Worm (Caenorhabditis elegans) whole organism, young adult: ENCODE data around the gene nhr-105.

Source experiments
- B0336.3 ChIP-seq: fragments of 200-800 bp; sonication (Bioruptor generic); IDR thresholded peaks from 2 replicates; pipeline ENCODE4 v1.3.6; 2022; ENCODE audit warnings: missing genetic modification characterization, missing compliant biosample characterization
- F57A8.1 ChIP-seq: fragments of 200-800 bp; sonication (Bioruptor generic); optimal IDR thresholded peaks from 2 replicates; lab custom pipeline; 2018; ENCODE audit warnings: mild to moderate bottlenecking, missing genetic modification characterization, moderate library complexity, missing compliant biosample characterization
- K11D2.4 ChIP-seq: fragments of 200-800 bp; sonication (Bioruptor generic); IDR thresholded peaks from 2 replicates; pipeline ENCODE4 v1.3.6; 2022; ENCODE audit warnings: missing genetic modification reagents, missing genetic modification characterization, missing compliant biosample characterization
- Y53G8AR.9 ChIP-seq: fragments of 200-800 bp; sonication (Bioruptor generic); conservative IDR thresholded peaks from 2 replicates; pipeline ENCODE4 v1.3.6; 2022; ENCODE audit warnings: missing genetic modification reagents, missing genetic modification characterization, missing compliant biosample characterization
- ama-1 ChIP-seq, 3 experiments: fragments of 150-350 bp in 1 of 3; sonication (generic microtip) in 2 of 3; optimal IDR thresholded peaks; 2 replicates each; lab custom pipeline; 2014 to 2018; ENCODE audit warnings: missing biosample characterization in 2 of 3, missing genetic modification characterization in 2 of 3, missing genetic modification reagents in 2 of 3
- atf-7 ChIP-seq: sonication (generic microtip); optimal IDR thresholded peaks from 2 replicates; lab custom pipeline; 2017; ENCODE audit warnings: mild to moderate bottlenecking, missing genetic modification characterization, missing compliant biosample characterization
- attf-5 ChIP-seq: fragments of 200-800 bp; sonication (Bioruptor generic); optimal IDR thresholded peaks from 2 replicates; lab custom pipeline; 2018; ENCODE audit warnings: mild to moderate bottlenecking, missing genetic modification characterization, missing compliant biosample characterization
- attf-6 ChIP-seq: fragments of 200-800 bp; sonication (Bioruptor generic); IDR thresholded peaks from 2 replicates; pipeline ENCODE4 v1.3.6; 2022; ENCODE audit warnings: missing genetic modification reagents, missing genetic modification characterization, missing compliant biosample characterization
- bed-2 ChIP-seq: fragments of 200-800 bp; sonication (Bioruptor generic); IDR thresholded peaks from 2 replicates; pipeline ENCODE4 v1.3.6; 2022; ENCODE audit warnings: missing genetic modification reagents, missing genetic modification characterization, missing compliant biosample characterization
- ceh-100 ChIP-seq: fragments of 200-800 bp; sonication (Bioruptor generic); IDR thresholded peaks from 2 replicates; pipeline ENCODE4 v1.3.6; 2022; ENCODE audit warnings: missing genetic modification reagents, missing genetic modification characterization, missing compliant biosample characterization
- ceh-58 ChIP-seq: fragments of 200-800 bp; sonication (Bioruptor generic); IDR thresholded peaks from 2 replicates; pipeline ENCODE4 v1.3.6; 2022; ENCODE audit warnings: missing genetic modification characterization, missing compliant biosample characterization
- ceh-91 ChIP-seq: fragments of 200-800 bp; sonication (Bioruptor generic); IDR thresholded peaks from 2 replicates; pipeline ENCODE4 v1.3.6; 2022; ENCODE audit warnings: missing genetic modification reagents, missing genetic modification characterization, missing compliant biosample characterization
- efl-1 ChIP-seq: fragments of 150-350 bp; optimal IDR thresholded peaks from 2 replicates; lab custom pipeline; 2014; ENCODE audit warnings: missing biosample characterization, missing genetic modification reagents, missing genetic modification characterization
- egl-18 ChIP-seq: fragments of 200-800 bp; sonication (Bioruptor generic); IDR thresholded peaks from 2 replicates; pipeline ENCODE4 v1.3.6; 2022; ENCODE audit warnings: missing genetic modification reagents, missing genetic modification characterization, missing compliant biosample characterization
- ekl-4 ChIP-seq: fragments of 200-800 bp; sonication (Bioruptor generic); IDR thresholded peaks from 2 replicates; pipeline ENCODE4 v1.3.6; 2022; ENCODE audit warnings: missing genetic modification reagents, missing genetic modification characterization, missing compliant biosample characterization
- hlh-12 ChIP-seq: sonication (generic microtip); optimal IDR thresholded peaks from 2 replicates; lab custom pipeline; 2016; ENCODE audit warnings: missing genetic modification characterization, missing compliant biosample characterization
- hrde-1 ChIP-seq: sonication (generic microtip); optimal IDR thresholded peaks from 2 replicates; lab custom pipeline; 2016; ENCODE audit warnings: missing genetic modification characterization, mild to moderate bottlenecking, missing compliant biosample characterization, moderate library complexity, missing genotype, missing genetic modification reagents, borderline replicate concordance
- lag-1 ChIP-seq: fragments of 200-800 bp; sonication (Bioruptor generic); IDR thresholded peaks from 2 replicates; pipeline ENCODE4 v1.3.6; 2022; ENCODE audit warnings: missing genetic modification reagents, missing genetic modification characterization, missing compliant biosample characterization
- lin-26 ChIP-seq: fragments of 200-800 bp; sonication (Bioruptor generic); IDR thresholded peaks from 2 replicates; pipeline ENCODE4 v1.3.6; 2022; ENCODE audit warnings: missing genetic modification reagents, missing genetic modification characterization, missing compliant biosample characterization
- madf-6 ChIP-seq: fragments of 200-800 bp; sonication (Bioruptor generic); IDR thresholded peaks from 2 replicates; pipeline ENCODE4 v1.3.6; 2022; ENCODE audit warnings: missing genetic modification reagents, missing genetic modification characterization, missing compliant biosample characterization
- nfya-1 ChIP-seq: sonication (generic microtip); optimal IDR thresholded peaks from 2 replicates; lab custom pipeline; 2017; ENCODE audit warnings: antibody characterized with exemption, missing compliant biosample characterization, missing genetic modification characterization, borderline replicate concordance; ENCODE audit not compliant: insufficient read depth
- nhr-120 ChIP-seq: fragments of 200-800 bp; sonication (Bioruptor generic); IDR thresholded peaks from 2 replicates; pipeline ENCODE4 v1.3.6; 2022; ENCODE audit warnings: missing genetic modification characterization, missing compliant biosample characterization
- nhr-27 ChIP-seq: fragments of 200-800 bp; sonication (Bioruptor generic); optimal IDR thresholded peaks from 2 replicates; lab custom pipeline; 2018; ENCODE audit warnings: mild to moderate bottlenecking, missing genetic modification characterization, moderate library complexity, missing compliant biosample characterization
- rec-8 ChIP-seq, 2 experiments: sonication (generic microtip); optimal IDR thresholded peaks; 2 replicates each; lab custom pipeline; 2016; ENCODE audit warnings: mild to moderate bottlenecking in 2 of 2, missing genetic modification characterization in 2 of 2, missing genetic modification reagents in 2 of 2, missing genotype in 2 of 2, missing biosample characterization in 1 of 2, missing compliant biosample characterization in 1 of 2, moderate library complexity in 1 of 2
- repo-1 ChIP-seq: sonication (generic microtip); optimal IDR thresholded peaks from 2 replicates; lab custom pipeline; 2017; ENCODE audit warnings: mild to moderate bottlenecking, missing genetic modification characterization, missing compliant biosample characterization
- snpc-1.3 ChIP-seq: sonication (generic microtip); optimal IDR thresholded peaks from 2 replicates; lab custom pipeline; 2017; ENCODE audit warnings: missing genetic modification characterization, mild to moderate bottlenecking, missing compliant biosample characterization, antibody characterized with exemption, moderate library complexity, missing genotype, missing genetic modification reagents; ENCODE audit not compliant: insufficient read depth
- somi-1 ChIP-seq: fragments of 200-800 bp; sonication (Bioruptor generic); optimal IDR thresholded peaks from 2 replicates; lab custom pipeline; 2018; ENCODE audit warnings: mild to moderate bottlenecking, missing genetic modification characterization, missing compliant biosample characterization
- sptf-2 ChIP-seq: fragments of 200-800 bp; sonication (Bioruptor generic); optimal IDR thresholded peaks from 2 replicates; lab custom pipeline; 2018; ENCODE audit warnings: mild to moderate bottlenecking, missing genetic modification characterization, missing compliant biosample characterization
- tbx-9 ChIP-seq: sonication (generic microtip); optimal IDR thresholded peaks from 2 replicates; lab custom pipeline; 2016; ENCODE audit warnings: borderline replicate concordance, missing genetic modification characterization, inconsistent platforms, missing compliant biosample characterization
- unc-130 ChIP-seq: sonication (generic microtip); optimal IDR thresholded peaks from 2 replicates; lab custom pipeline; 2016; ENCODE audit warnings: missing genetic modification reagents, missing genetic modification characterization, missing compliant biosample characterization
- zim-3 ChIP-seq: sonication (generic microtip); optimal IDR thresholded peaks from 2 replicates; lab custom pipeline; 2017; ENCODE audit warnings: mild to moderate bottlenecking, missing genetic modification characterization, moderate library complexity, missing compliant biosample characterization
- ztf-28 ChIP-seq: fragments of 200-800 bp; sonication (Bioruptor generic); IDR thresholded peaks from 2 replicates; pipeline ENCODE4 v1.3.6; 2022; ENCODE audit warnings: missing genetic modification reagents, missing genetic modification characterization, missing compliant biosample characterization
- ztf-6 ChIP-seq: fragments of 200-800 bp; sonication (Bioruptor generic); IDR thresholded peaks from 2 replicates; pipeline ENCODE4 v1.3.6; 2022; ENCODE audit warnings: missing genetic modification reagents, missing genetic modification characterization, missing compliant biosample characterization

Gene nhr-105

ce11 chrIV:7062697-7063096, 12.7 kb downstream of the nhr-105 start:
- TF ChIP-seq nhr-27 (tag; lab: Kevin White, UChicago) (no peak), zim-3 (tag; lab: Kevin White, UChicago) (no peak), unc-130 (GFP tag; lab: Kevin White, UChicago) (no peak), tbx-9 (tag; lab: Kevin White, UChicago) (no peak), ekl-4 (GFP tag; lab: Robert Waterston, UW) (no peak), nhr-120 (no peak), ceh-58 (GFP tag; lab: Robert Waterston, UW) (no peak)

ce11 chrIV:7065022-7065421, 15.1 kb downstream of the nhr-105 start, which contains the start of gene Y43B11AL.1:
Gene Y43B11AL.1 (plus strand): TSS chrIV:7065322.
- TF ChIP-seq egl-18 (GFP tag; lab: Robert Waterston, UW), result no peak
- no peak for TF ChIP-seq attf-5 (GFP tag; lab: Kevin White, UChicago)
- TF ChIP-seq hlh-12 (tag; lab: Kevin White, UChicago), result no peak
- no peak for TF ChIP-seq ceh-91 (GFP tag; lab: Robert Waterston, UW)
- TF ChIP-seq lag-1, result no peak
- TF ChIP-seq sptf-2, result no peak

DNA sequence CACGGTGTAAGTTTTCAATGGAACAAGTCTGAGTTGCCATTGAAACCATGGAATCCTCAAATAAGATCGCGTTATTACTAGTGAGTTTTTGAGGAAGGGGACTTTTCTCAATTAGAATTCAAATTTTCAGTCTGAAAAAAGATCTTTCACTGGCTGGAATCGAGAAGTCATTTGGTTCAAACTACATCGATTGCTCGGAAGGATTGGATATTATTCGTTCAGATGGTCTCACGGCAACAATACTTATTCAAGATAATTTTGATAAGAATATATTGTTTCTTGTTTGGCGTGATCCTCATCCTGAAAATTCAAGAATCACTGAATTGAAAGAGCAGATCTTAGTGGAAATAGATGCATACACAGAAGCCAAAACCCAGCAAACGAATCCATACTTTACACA, 17.5 kb downstream of the nhr-105 start:
- TF ChIP-seq snpc-1.3 (tag; lab: Kevin White, UChicago) (no peak), attf-6 (no peak), rec-8 (tag; optimal IDR thresholded peaks at IDR 0.05; lab: Kevin White, UChicago) (no peak), Y53G8AR.9 (GFP tag; lab: Robert Waterston, UW) (no peak), ztf-28 (GFP tag; lab: Robert Waterston, UW) (no peak), madf-6 (no peak)

- TF ChIP-seq ztf-6 (GFP tag; lab: Robert Waterston, UW) (no peak), repo-1 (tag; lab: Kevin White, UChicago) (no peak), attf-5 (GFP tag; lab: Kevin White, UChicago) (no peak), bed-2 (no peak), efl-1 (GFP tag; lab: Kevin White, UChicago) (no peak), somi-1 (GFP tag; lab: Kevin White, UChicago) (no peak), ceh-100 (GFP tag; lab: Robert Waterston, UW) (no peak), attf-6 (no peak), hrde-1 (tag; lab: Kevin White, UChicago) (no peak), F57A8.1 (GFP tag; lab: Kevin White, UChicago) (no peak), nfya-1 (tag; lab: Kevin White, UChicago) (no peak), lin-26 (GFP tag; lab: Robert Waterston, UW) (no peak), atf-7 (no peak), egl-18 (GFP tag; lab: Robert Waterston, UW) (no peak), ceh-91 (GFP tag; lab: Robert Waterston, UW) (no peak), K11D2.4 (GFP tag; lab: Robert Waterston, UW) (no peak), snpc-1.3 (tag; lab: Kevin White, UChicago) (no peak), B0336.3 (no peak), ama-1 (optimal IDR thresholded peaks at IDR 0.05; lab: Kevin White, UChicago) (no peak), ama-1 (GFP tag; optimal IDR thresholded peaks at IDR 0.05; lab: Kevin White, UChicago) (no peak), ceh-58 (GFP tag; lab: Robert Waterston, UW) (no peak)
- TF ChIP-seq, all 124 proteins: peak for 0
Observed at ce11 chrIV:7072110-7072509, 22.2 kb downstream of the nhr-105 start, which contains the start of gene srg-48. Gene srg-48 (plus strand): TSS chrIV:7072410.
